Worm (Caenorhabditis elegans) whole organism, L2 larva: ENCODE data around the gene H21P03.10.

Experiments used
- C34F6.9 ChIP-seq: fragments of 150-350 bp; optimal IDR thresholded peaks from 2 replicates; lab custom pipeline; 2014; ENCODE audit warnings: missing biosample characterization, missing genetic modification characterization
- F13H6.1 ChIP-seq: sonication (generic microtip); optimal IDR thresholded peaks from 2 replicates; lab custom pipeline; 2016; ENCODE audit warnings: missing genetic modification characterization, missing compliant biosample characterization
- R02D3.7 ChIP-seq: fragments of 150-350 bp; optimal IDR thresholded peaks from 2 replicates; lab custom pipeline; 2014; ENCODE audit warnings: missing biosample characterization, missing genetic modification characterization
- Y55F3AM.14 ChIP-seq: fragments of 200-800 bp; sonication (Bioruptor generic); optimal IDR thresholded peaks from 2 replicates; lab custom pipeline; 2018; ENCODE audit warnings: mild to moderate bottlenecking, missing genetic modification characterization, missing compliant biosample characterization
- ZK546.5 ChIP-seq: sonication (generic microtip); optimal IDR thresholded peaks from 2 replicates; lab custom pipeline; 2017; ENCODE audit warnings: missing biosample characterization, missing genetic modification characterization
- alr-1 ChIP-seq: fragments of 150-350 bp; optimal IDR thresholded peaks from 2 replicates; lab custom pipeline; 2014; ENCODE audit warnings: missing biosample characterization, missing genetic modification characterization
- aly-2 ChIP-seq: fragments of 150-350 bp; optimal IDR thresholded peaks from 2 replicates; lab custom pipeline; 2014; ENCODE audit warnings: missing biosample characterization, missing genetic modification characterization
- ama-1 ChIP-seq: fragments of 150-350 bp; optimal IDR thresholded peaks from 2 replicates; lab custom pipeline; 2018; ENCODE audit warnings: inconsistent platforms
- blmp-1 ChIP-seq: sonication (generic microtip); optimal IDR thresholded peaks from 2 replicates; lab custom pipeline; 2017; ENCODE audit warnings: missing genetic modification characterization, mild to moderate bottlenecking, missing compliant biosample characterization, antibody characterized with exemption, moderate library complexity; ENCODE audit not compliant: insufficient read depth
- ceh-16 ChIP-seq: fragments of 150-350 bp; optimal IDR thresholded peaks from 2 replicates; lab custom pipeline; 2014; ENCODE audit warnings: missing biosample characterization, missing genetic modification characterization
- ceh-82 ChIP-seq: fragments of 150-350 bp; optimal IDR thresholded peaks from 2 replicates; lab custom pipeline; 2014; ENCODE audit warnings: missing biosample characterization, missing genetic modification characterization
- crh-2 ChIP-seq: sonication (generic microtip); optimal IDR thresholded peaks from 2 replicates; lab custom pipeline; 2017; ENCODE audit warnings: missing biosample characterization, missing genetic modification characterization
- elt-1 ChIP-seq: fragments of 150-350 bp; optimal IDR thresholded peaks from 2 replicates; lab custom pipeline; 2014; ENCODE audit warnings: missing biosample characterization, missing genetic modification characterization
- elt-3 ChIP-seq: sonication (generic microtip); optimal IDR thresholded peaks from 2 replicates; lab custom pipeline; 2017; ENCODE audit warnings: missing biosample characterization, missing genetic modification characterization
- fos-1 ChIP-seq: fragments of 150-350 bp; optimal IDR thresholded peaks from 2 replicates; lab custom pipeline; 2014; ENCODE audit warnings: missing biosample characterization, missing genetic modification characterization
- gmeb-1 ChIP-seq: fragments of 150-350 bp; optimal IDR thresholded peaks from 2 replicates; lab custom pipeline; 2014; ENCODE audit warnings: missing biosample characterization, missing genetic modification characterization
- lin-11 ChIP-seq: fragments of 150-350 bp; sonication (generic microtip); optimal IDR thresholded peaks from 2 replicates; lab custom pipeline; 2014; ENCODE audit warnings: missing biosample characterization, missing genetic modification characterization, inconsistent platforms, mixed read lengths
- lin-13 ChIP-seq: fragments of 150-350 bp; optimal IDR thresholded peaks from 2 replicates; lab custom pipeline; 2014; ENCODE audit warnings: missing biosample characterization, missing genetic modification reagents, missing genetic modification characterization
- lin-39 ChIP-seq: fragments of 150-350 bp; optimal IDR thresholded peaks from 2 replicates; lab custom pipeline; 2014; ENCODE audit warnings: missing biosample characterization, missing genetic modification reagents, missing genetic modification characterization
- lsy-2 ChIP-seq, 2 experiments: fragments of 150-350 bp in 1 of 2; sonication (generic microtip) in 1 of 2; optimal IDR thresholded peaks; 2 replicates each; lab custom pipeline; 2014 to 2017; ENCODE audit warnings: missing biosample characterization in 2 of 2, missing genetic modification characterization in 2 of 2
- mab-5 ChIP-seq: fragments of 150-350 bp; optimal IDR thresholded peaks from 2 replicates; lab custom pipeline; 2014; ENCODE audit warnings: missing biosample characterization, missing genetic modification characterization
- mbf-1 ChIP-seq: sonication (generic microtip); optimal IDR thresholded peaks from 2 replicates; lab custom pipeline; 2017; ENCODE audit warnings: missing biosample characterization, missing genetic modification characterization
- mdl-1 ChIP-seq, 2 experiments: fragments of 150-350 bp in 1 of 2; sonication (generic microtip) in 1 of 2; optimal IDR thresholded peaks; 2 replicates each; lab custom pipeline; 2017; ENCODE audit warnings: missing biosample characterization in 2 of 2, missing genetic modification characterization in 2 of 2
- nhr-10 ChIP-seq: sonication (generic microtip); optimal IDR thresholded peaks from 2 replicates; lab custom pipeline; 2017; ENCODE audit warnings: missing biosample characterization, missing genetic modification characterization
- nhr-11 ChIP-seq: fragments of 150-350 bp; optimal IDR thresholded peaks from 2 replicates; lab custom pipeline; 2014; ENCODE audit warnings: missing biosample characterization, missing genetic modification characterization
- nhr-12 ChIP-seq: fragments of 150-350 bp; optimal IDR thresholded peaks from 2 replicates; lab custom pipeline; 2014; ENCODE audit warnings: missing biosample characterization, missing genetic modification characterization
- nhr-21 ChIP-seq: fragments of 150-350 bp; optimal IDR thresholded peaks from 2 replicates; lab custom pipeline; 2014; ENCODE audit warnings: missing biosample characterization, missing genetic modification characterization
- nhr-23 ChIP-seq: fragments of 150-350 bp; optimal IDR thresholded peaks from 2 replicates; lab custom pipeline; 2014; ENCODE audit warnings: missing biosample characterization, missing genetic modification reagents, missing genetic modification characterization
- nhr-237 ChIP-seq: fragments of 150-350 bp; optimal IDR thresholded peaks from 2 replicates; lab custom pipeline; 2014; ENCODE audit warnings: missing biosample characterization, missing genetic modification characterization
- nhr-25 ChIP-seq: fragments of 150-350 bp; sonication (generic microtip); optimal IDR thresholded peaks from 3 replicates; lab custom pipeline; 2014; ENCODE audit warnings: missing biosample characterization, missing genetic modification characterization
- nhr-6 ChIP-seq: fragments of 150-350 bp; optimal IDR thresholded peaks from 2 replicates; lab custom pipeline; 2014; ENCODE audit warnings: missing biosample characterization, missing genetic modification characterization
- nhr-77 ChIP-seq: fragments of 150-350 bp; optimal IDR thresholded peaks from 2 replicates; lab custom pipeline; 2014; ENCODE audit warnings: missing biosample characterization, missing genetic modification characterization
- peb-1 ChIP-seq: fragments of 150-350 bp; optimal IDR thresholded peaks from 2 replicates; lab custom pipeline; 2014; ENCODE audit warnings: missing biosample characterization, missing genetic modification characterization
- skn-1 ChIP-seq: sonication (generic microtip); optimal IDR thresholded peaks from 2 replicates; lab custom pipeline; 2017; ENCODE audit warnings: missing biosample characterization, missing genetic modification characterization
- sma-3 ChIP-seq: sonication (generic microtip); optimal IDR thresholded peaks from 2 replicates; lab custom pipeline; 2016; ENCODE audit warnings: missing genetic modification reagents, missing genetic modification characterization, missing compliant biosample characterization
- sma-9 ChIP-seq, 2 experiments: fragments of 150-350 bp in 1 of 2; sonication (generic microtip) in 1 of 2; optimal IDR thresholded peaks; 2 replicates each; lab custom pipeline; 2014 to 2016; ENCODE audit warnings: missing genetic modification characterization in 2 of 2, mild to moderate bottlenecking in 1 of 2, missing biosample characterization in 1 of 2, missing compliant biosample characterization in 1 of 2, missing genetic modification reagents in 1 of 2, moderate library complexity in 1 of 2
- snpc-4 ChIP-seq: fragments of 150-350 bp; optimal IDR thresholded peaks from 2 replicates; lab custom pipeline; 2014; ENCODE audit warnings: missing biosample characterization, missing genetic modification characterization
- unc-39 ChIP-seq: fragments of 150-350 bp; optimal IDR thresholded peaks from 2 replicates; lab custom pipeline; 2014; ENCODE audit warnings: missing biosample characterization, missing genetic modification characterization
- unc-55 ChIP-seq: fragments of 150-350 bp; sonication (generic microtip); optimal IDR thresholded peaks from 3 replicates; lab custom pipeline; 2014; ENCODE audit warnings: missing biosample characterization, missing genetic modification reagents, missing genetic modification characterization
- unc-62 ChIP-seq: fragments of 150-350 bp; optimal IDR thresholded peaks from 2 replicates; lab custom pipeline; 2014; ENCODE audit warnings: missing biosample characterization, missing genetic modification reagents, missing genetic modification characterization
- zag-1 ChIP-seq: fragments of 150-350 bp; optimal IDR thresholded peaks from 2 replicates; lab custom pipeline; 2014; ENCODE audit warnings: missing biosample characterization, missing genetic modification characterization
- ztf-1 ChIP-seq: fragments of 200-800 bp; sonication (Bioruptor generic); conservative IDR thresholded peaks from 2 replicates; pipeline ENCODE4 v1.3.6; 2022; ENCODE audit warnings: missing genetic modification characterization, missing compliant biosample characterization
- ztf-4 ChIP-seq: fragments of 150-350 bp; optimal IDR thresholded peaks from 2 replicates; lab custom pipeline; 2014; ENCODE audit warnings: missing biosample characterization, missing genetic modification characterization

H21P03.10 gene

DNA sequence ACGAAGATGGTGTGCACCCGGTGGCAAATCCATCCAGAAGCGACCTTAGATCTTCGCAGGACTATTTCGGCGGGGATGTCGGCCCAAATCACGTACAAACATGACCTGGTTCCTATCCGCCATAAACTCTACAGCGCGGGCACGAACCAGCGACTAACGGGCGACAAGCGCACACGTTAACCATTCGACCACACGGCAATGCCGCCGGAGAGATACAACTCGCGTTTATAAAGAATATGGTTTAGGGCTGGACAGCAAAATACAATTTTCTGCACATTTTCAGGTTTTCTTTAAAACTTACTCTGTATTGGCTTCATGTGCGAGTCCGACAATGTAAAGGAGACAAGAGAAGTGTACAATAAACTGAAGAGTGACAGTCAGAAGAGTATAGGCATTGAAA is 26.5 kb upstream of the H21P03.10 start (continued):
- peak; percentile 71 for TF ChIP-seq lin-13 (GFP tag; lab: Kevin White, UChicago)
- no peak for TF ChIP-seq mdl-1 (tag; optimal IDR thresholded peaks at IDR 0.05; lab: Kevin White, UChicago)
- TF ChIP-seq R02D3.7 (tag; lab: Kevin White, UChicago): no peak
- TF ChIP-seq, all 48 proteins: peak for 24

DNA sequence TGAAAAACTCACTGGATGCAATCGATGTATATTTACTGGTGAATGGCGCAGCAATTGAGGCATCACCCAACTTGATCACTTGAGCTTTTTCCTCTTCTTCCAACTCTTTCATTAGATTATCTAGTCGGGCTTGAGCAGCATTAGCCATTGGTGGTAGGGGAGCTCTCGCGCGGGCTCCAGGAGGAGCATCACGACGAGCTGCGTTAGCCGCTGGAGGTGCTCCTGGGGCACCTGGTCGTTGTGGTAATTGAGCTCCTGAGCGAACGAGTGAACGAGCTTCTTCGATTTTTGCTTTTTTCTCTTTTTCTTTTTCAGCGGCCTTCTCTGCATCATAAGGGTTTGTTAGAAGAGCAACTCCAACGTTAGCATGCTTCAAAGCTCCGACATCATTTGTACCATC is 25.4 kb upstream of the H21P03.10 start:
- no peak for TF ChIP-seq ztf-1 (GFP tag; lab: Robert Waterston, UW)
- no peak for TF ChIP-seq nhr-237 (tag; lab: Kevin White, UChicago)
- no peak for TF ChIP-seq fos-1 (tag; lab: Kevin White, UChicago)
- no peak for TF ChIP-seq elt-1 (tag; lab: Kevin White, UChicago)
- TF ChIP-seq F13H6.1: no peak
- no peak for TF ChIP-seq nhr-10 (tag; lab: Kevin White, UChicago)
- TF ChIP-seq sma-9 (GFP tag; optimal IDR thresholded peaks at IDR 0.05; lab: Kevin White, UChicago): no peak
- no peak for TF ChIP-seq sma-9 (tag; optimal IDR thresholded peaks at IDR 0.05; lab: Kevin White, UChicago)
- no peak for TF ChIP-seq sma-3 (GFP tag; lab: Kevin White, UChicago)
- TF ChIP-seq C34F6.9: no peak
- TF ChIP-seq lin-13 (GFP tag; lab: Kevin White, UChicago): no peak
- no peak for TF ChIP-seq aly-2
- TF ChIP-seq elt-3 (tag; lab: Kevin White, UChicago): no peak
- TF ChIP-seq, all 48 proteins: peak for 0

DNA sequence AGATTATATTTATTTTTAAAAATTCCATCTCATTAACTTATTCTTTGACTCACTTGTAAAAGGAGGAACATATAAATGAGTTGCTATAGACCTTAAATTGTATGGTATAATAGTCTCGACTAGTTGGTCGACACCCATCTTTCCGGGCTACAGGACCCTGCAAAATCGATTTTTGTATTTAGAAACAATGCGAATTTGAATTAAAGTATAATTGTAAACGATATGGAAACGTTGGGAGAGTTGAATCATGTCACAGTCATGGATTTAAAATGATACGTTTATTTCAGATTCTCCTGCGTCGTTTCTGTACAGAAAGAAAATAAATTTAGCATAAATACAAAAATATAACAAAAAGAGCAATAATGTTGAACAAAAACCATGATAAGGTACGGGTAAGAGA is 21.4 kb upstream of the H21P03.10 start, which contains the start of gene catp-8:
Gene catp-8 (minus strand): TSS at position 157 of the 400 bp plus-strand sequence.
- TF ChIP-seq nhr-237 (tag; lab: Kevin White, UChicago): no peak
- peak; percentile 8 for TF ChIP-seq ztf-4
- peak; percentile 57 for TF ChIP-seq ama-1

DNA sequence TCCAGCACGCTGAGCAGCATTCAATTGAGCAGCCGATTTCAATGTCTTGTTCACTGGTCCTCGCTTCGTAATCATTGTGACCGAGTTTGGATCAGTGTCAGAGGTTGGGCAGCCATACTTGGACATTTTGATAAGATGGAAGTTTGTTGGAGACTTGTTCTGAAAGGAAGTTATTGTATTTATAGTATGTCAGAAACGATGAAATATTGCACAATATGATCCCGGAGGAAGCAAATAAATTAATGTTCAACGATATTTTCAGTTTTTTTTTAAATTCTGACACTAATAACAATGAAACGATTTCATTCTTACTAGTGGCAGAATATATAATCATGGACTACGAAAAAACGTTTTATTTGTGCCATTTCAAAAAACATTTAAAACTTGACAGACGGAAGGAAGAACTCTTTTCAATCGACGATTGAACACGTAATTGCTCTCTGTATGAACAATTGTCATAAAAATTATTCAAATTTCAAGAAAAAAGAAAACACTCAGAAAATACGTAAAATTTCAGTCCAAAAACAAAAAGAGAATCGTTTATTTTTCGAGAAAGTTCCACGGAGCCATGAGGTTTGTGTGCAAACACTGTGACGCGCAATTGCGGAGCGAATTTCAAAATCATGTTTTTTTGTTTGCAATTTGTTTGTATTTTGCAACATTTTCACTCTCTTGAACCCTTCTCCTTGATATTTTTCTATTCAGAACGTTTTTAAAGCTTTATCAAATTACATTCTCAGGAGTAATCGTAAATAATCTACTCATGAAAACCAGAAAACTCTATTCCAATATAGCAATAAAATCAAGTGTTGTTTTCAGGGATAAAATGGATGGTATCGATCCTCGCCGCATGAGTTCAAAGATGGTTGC is 20.3 kb upstream of the H21P03.10 start, which contains the start of the genes mbf-1 and nse-4:
Gene mbf-1 (minus strand): TSS at position 343 of the 870 bp plus-strand sequence.
Gene nse-4 (plus strand): TSS at position 820 of the 870 bp plus-strand sequence.
- TF ChIP-seq fos-1 (tag; lab: Kevin White, UChicago) (peak; percentile 56), elt-3 (tag; lab: Kevin White, UChicago) (no peak), lsy-2 (tag; optimal IDR thresholded peaks at IDR 0.05; lab: Kevin White, UChicago) (peak; percentile 59 to 80), peb-1 (tag; lab: Kevin White, UChicago) (no peak), lin-13 (GFP tag; lab: Kevin White, UChicago) (peak; percentile 47), F13H6.1 (peak; percentile 23), skn-1 (tag; lab: Kevin White, UChicago) (peak; percentile 12), nhr-23 (tag; lab: Kevin White, UChicago) (no peak), nhr-6 (no peak), sma-9 (GFP tag; optimal IDR thresholded peaks at IDR 0.05; lab: Kevin White, UChicago) (peak; percentile 35), sma-9 (tag; optimal IDR thresholded peaks at IDR 0.05; lab: Kevin White, UChicago) (no peak), ama-1 (peak; percentile 67), blmp-1 (tag; lab: Kevin White, UChicago) (no peak), crh-2 (tag; lab: Kevin White, UChicago) (peak; percentile 82), unc-55 (GFP tag; lab: Kevin White, UChicago) (peak; percentile 71), nhr-12 (no peak), R02D3.7 (tag; lab: Kevin White, UChicago) (no peak), ztf-4 (peak; percentile 48), nhr-21 (peak; percentile 7), snpc-4 (tag; lab: Kevin White, UChicago) (no peak), ZK546.5 (tag; lab: Kevin White, UChicago) (no peak), ztf-1 (GFP tag; lab: Robert Waterston, UW) (no peak), elt-1 (tag; lab: Kevin White, UChicago) (no peak), sma-3 (GFP tag; lab: Kevin White, UChicago) (peak; percentile 56), nhr-77 (tag; lab: Kevin White, UChicago) (no peak), ceh-82 (tag; lab: Kevin White, UChicago) (no peak), unc-62 (GFP tag; lab: Kevin White, UChicago) (no peak), zag-1 (no peak), mab-5 (tag; lab: Kevin White, UChicago) (no peak), nhr-25 (peak; percentile 39), gmeb-1 (peak; percentile 76), lin-11 (tag; lab: Kevin White, UChicago) (no peak), nhr-10 (tag; lab: Kevin White, UChicago) (no peak), nhr-11 (tag; lab: Kevin White, UChicago) (no peak), aly-2 (no peak), unc-39 (no peak), lin-39 (tag; lab: Kevin White, UChicago) (no peak), mbf-1 (tag; lab: Kevin White, UChicago) (no peak), ceh-16 (tag; lab: Kevin White, UChicago) (no peak), alr-1 (tag; lab: Kevin White, UChicago) (no peak), Y55F3AM.14 (GFP tag; lab: Kevin White, UChicago) (no peak), nhr-237 (tag; lab: Kevin White, UChicago) (no peak), mdl-1 (tag; optimal IDR thresholded peaks at IDR 0.05; lab: Kevin White, UChicago) (no peak)
